Worm (Caenorhabditis elegans): ENCODE results near the gene R08A2.7.

DNA sequence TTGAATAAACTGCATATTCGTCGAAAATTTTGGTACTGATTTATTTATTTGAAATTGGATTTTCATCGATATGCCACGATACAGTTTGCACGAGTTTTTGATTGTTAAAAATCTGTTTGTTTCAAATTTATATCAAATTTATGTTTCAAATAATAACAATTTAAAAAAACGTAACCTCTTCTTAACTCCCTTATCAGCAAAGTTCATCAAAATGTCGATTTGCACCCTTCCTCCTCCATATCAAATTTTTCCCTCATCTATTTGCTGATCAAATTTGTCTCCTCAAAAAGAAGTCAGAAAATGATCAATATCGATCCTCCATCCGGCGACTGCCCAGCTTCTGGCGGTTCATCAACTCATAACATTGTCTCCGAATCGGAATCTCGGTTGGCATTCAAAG is 12.0 kb upstream of the R08A2.7 start, which contains the start of gene ssp-33:
- TF ChIP-seq W03F9.2 (tag; optimal IDR thresholded peaks at IDR 0.05) (no peak), him-1 (tag; optimal IDR thresholded peaks at IDR 0.05) (no peak), dao-5 (tag; optimal IDR thresholded peaks at IDR 0.05) (no peak)
